Worm (Caenorhabditis elegans) whole organism, L2 larva: ENCODE measurements around the gene C29F7.2.
A peak's percentile ranks its signal among the peaks of the same experiment; 100 is the strongest.

Experiments used
- C34F6.9 ChIP-seq: fragments of 150-350 bp; optimal IDR thresholded peaks from 2 replicates; lab custom pipeline; 2014; ENCODE audit warnings: missing biosample characterization, missing genetic modification characterization
- F13H6.1 ChIP-seq: sonication (generic microtip); optimal IDR thresholded peaks from 2 replicates; lab custom pipeline; 2016; ENCODE audit warnings: missing genetic modification characterization, missing compliant biosample characterization
- ZK546.5 ChIP-seq: sonication (generic microtip); optimal IDR thresholded peaks from 2 replicates; lab custom pipeline; 2017; ENCODE audit warnings: missing biosample characterization, missing genetic modification characterization
- alr-1 ChIP-seq: fragments of 150-350 bp; optimal IDR thresholded peaks from 2 replicates; lab custom pipeline; 2014; ENCODE audit warnings: missing biosample characterization, missing genetic modification characterization
- blmp-1 ChIP-seq: sonication (generic microtip); optimal IDR thresholded peaks from 2 replicates; lab custom pipeline; 2017; ENCODE audit warnings: missing genetic modification characterization, mild to moderate bottlenecking, missing compliant biosample characterization, antibody characterized with exemption, moderate library complexity; ENCODE audit not compliant: insufficient read depth
- ceh-16 ChIP-seq: fragments of 150-350 bp; optimal IDR thresholded peaks from 2 replicates; lab custom pipeline; 2014; ENCODE audit warnings: missing biosample characterization, missing genetic modification characterization
- ceh-82 ChIP-seq: fragments of 150-350 bp; optimal IDR thresholded peaks from 2 replicates; lab custom pipeline; 2014; ENCODE audit warnings: missing biosample characterization, missing genetic modification characterization
- crh-2 ChIP-seq: sonication (generic microtip); optimal IDR thresholded peaks from 2 replicates; lab custom pipeline; 2017; ENCODE audit warnings: missing biosample characterization, missing genetic modification characterization
- dmd-4 ChIP-seq: sonication (generic microtip); optimal IDR thresholded peaks from 2 replicates; lab custom pipeline; 2017; ENCODE audit warnings: missing biosample characterization, missing genetic modification characterization
- egl-27 ChIP-seq: sonication (generic microtip); optimal IDR thresholded peaks from 3 replicates; lab custom pipeline; 2017; ENCODE audit warnings: missing biosample characterization, missing genetic modification reagents, missing genetic modification characterization
- fos-1 ChIP-seq: fragments of 150-350 bp; optimal IDR thresholded peaks from 2 replicates; lab custom pipeline; 2014; ENCODE audit warnings: missing biosample characterization, missing genetic modification characterization
- gmeb-1 ChIP-seq: fragments of 150-350 bp; optimal IDR thresholded peaks from 2 replicates; lab custom pipeline; 2014; ENCODE audit warnings: missing biosample characterization, missing genetic modification characterization
- lin-11 ChIP-seq: fragments of 150-350 bp; sonication (generic microtip); optimal IDR thresholded peaks from 2 replicates; lab custom pipeline; 2014; ENCODE audit warnings: missing biosample characterization, missing genetic modification characterization, inconsistent platforms, mixed read lengths
- lin-39 ChIP-seq: fragments of 150-350 bp; optimal IDR thresholded peaks from 2 replicates; lab custom pipeline; 2014; ENCODE audit warnings: missing biosample characterization, missing genetic modification reagents, missing genetic modification characterization
- lsy-2 ChIP-seq, 2 experiments: fragments of 150-350 bp in 1 of 2; sonication (generic microtip) in 1 of 2; optimal IDR thresholded peaks; 2 replicates each; lab custom pipeline; 2014 to 2017; ENCODE audit warnings: missing biosample characterization in 2 of 2, missing genetic modification characterization in 2 of 2
- mab-5 ChIP-seq: fragments of 150-350 bp; optimal IDR thresholded peaks from 2 replicates; lab custom pipeline; 2014; ENCODE audit warnings: missing biosample characterization, missing genetic modification characterization
- mbf-1 ChIP-seq: sonication (generic microtip); optimal IDR thresholded peaks from 2 replicates; lab custom pipeline; 2017; ENCODE audit warnings: missing biosample characterization, missing genetic modification characterization
- nhr-12 ChIP-seq: fragments of 150-350 bp; optimal IDR thresholded peaks from 2 replicates; lab custom pipeline; 2014; ENCODE audit warnings: missing biosample characterization, missing genetic modification characterization
- nhr-129 ChIP-seq: fragments of 150-350 bp; optimal IDR thresholded peaks from 2 replicates; lab custom pipeline; 2014; ENCODE audit warnings: missing biosample characterization, missing genetic modification characterization
- nhr-21 ChIP-seq: fragments of 150-350 bp; optimal IDR thresholded peaks from 2 replicates; lab custom pipeline; 2014; ENCODE audit warnings: missing biosample characterization, missing genetic modification characterization
- nhr-25 ChIP-seq: fragments of 150-350 bp; sonication (generic microtip); optimal IDR thresholded peaks from 3 replicates; lab custom pipeline; 2014; ENCODE audit warnings: missing biosample characterization, missing genetic modification characterization
- nhr-77 ChIP-seq: fragments of 150-350 bp; optimal IDR thresholded peaks from 2 replicates; lab custom pipeline; 2014; ENCODE audit warnings: missing biosample characterization, missing genetic modification characterization
- skn-1 ChIP-seq: sonication (generic microtip); optimal IDR thresholded peaks from 2 replicates; lab custom pipeline; 2017; ENCODE audit warnings: missing biosample characterization, missing genetic modification characterization
- sma-3 ChIP-seq: sonication (generic microtip); optimal IDR thresholded peaks from 2 replicates; lab custom pipeline; 2016; ENCODE audit warnings: missing genetic modification reagents, missing genetic modification characterization, missing compliant biosample characterization
- sma-9 ChIP-seq, 2 experiments: fragments of 150-350 bp in 1 of 2; sonication (generic microtip) in 1 of 2; optimal IDR thresholded peaks; 2 replicates each; lab custom pipeline; 2014 to 2016; ENCODE audit warnings: missing genetic modification characterization in 2 of 2, mild to moderate bottlenecking in 1 of 2, missing biosample characterization in 1 of 2, missing compliant biosample characterization in 1 of 2, missing genetic modification reagents in 1 of 2, moderate library complexity in 1 of 2
- unc-39 ChIP-seq: fragments of 150-350 bp; optimal IDR thresholded peaks from 2 replicates; lab custom pipeline; 2014; ENCODE audit warnings: missing biosample characterization, missing genetic modification characterization
- ztf-1 ChIP-seq: fragments of 200-800 bp; sonication (Bioruptor generic); conservative IDR thresholded peaks from 2 replicates; pipeline ENCODE4 v1.3.6; 2022; ENCODE audit warnings: missing genetic modification characterization, missing compliant biosample characterization
- ztf-4 ChIP-seq: fragments of 150-350 bp; optimal IDR thresholded peaks from 2 replicates; lab custom pipeline; 2014; ENCODE audit warnings: missing biosample characterization, missing genetic modification characterization

Gene C29F7.2

DNA sequence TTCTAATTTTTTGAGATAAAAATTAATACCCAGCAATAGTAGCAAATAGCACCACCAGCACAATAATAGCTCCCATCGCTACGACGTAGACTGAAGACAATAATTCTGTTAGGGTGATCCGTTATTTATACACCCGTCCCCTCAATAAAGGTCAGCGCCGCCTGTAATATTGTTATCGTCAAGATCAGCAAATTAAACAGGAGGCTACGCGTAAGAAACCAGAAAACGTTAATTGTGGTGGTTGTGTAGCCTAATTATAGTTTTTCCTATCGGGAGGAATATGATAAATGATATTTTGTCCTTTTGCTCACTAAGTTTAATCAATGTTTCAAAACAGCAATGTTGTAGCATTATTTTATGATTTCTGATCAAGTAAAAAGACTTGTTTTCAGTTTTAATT, 6.3 kb upstream of the C29F7.2 start, which contains the start of the genes cyp-13B1 and C29F7.1:
cyp-13B1 (minus strand) TSS at position 101 of the 400 bp plus-strand sequence.
C29F7.1 (plus strand) TSS at position 394 of the 400 bp plus-strand sequence.
- TF ChIP-seq crh-2 (peak; percentile 5), sma-9 (GFP tag; optimal IDR thresholded peaks at IDR 0.05; lab: Kevin White, UChicago) (peak; percentile 1), sma-9 (tag; optimal IDR thresholded peaks at IDR 0.05; lab: Kevin White, UChicago) (no peak), ZK546.5 (tag; lab: Kevin White, UChicago) (no peak)

DNA sequence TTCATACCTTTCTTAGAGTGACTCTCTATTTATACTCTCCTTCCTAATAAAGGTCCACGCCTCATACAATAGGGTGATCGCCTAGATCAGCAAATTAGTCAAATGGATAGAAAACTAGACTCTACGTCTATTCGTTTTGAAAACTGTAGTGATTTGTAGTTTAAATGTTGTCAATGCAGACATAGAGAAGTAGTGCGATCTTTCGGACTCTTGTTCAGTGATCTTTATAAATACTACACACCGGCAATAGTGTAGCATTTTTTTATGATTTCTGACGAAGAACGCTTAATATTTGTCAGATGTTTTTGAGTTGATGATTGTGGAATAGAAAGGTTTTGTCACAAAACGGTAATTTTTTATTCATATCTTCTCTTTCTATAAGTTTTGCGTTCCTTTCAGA, 4.6 kb upstream of the C29F7.2 start:
- TF ChIP-seq dmd-4 (tag; lab: Kevin White, UChicago) (no peak), sma-9 (GFP tag; optimal IDR thresholded peaks at IDR 0.05; lab: Kevin White, UChicago) (peak; percentile 10), sma-9 (tag; optimal IDR thresholded peaks at IDR 0.05; lab: Kevin White, UChicago) (no peak)

DNA sequence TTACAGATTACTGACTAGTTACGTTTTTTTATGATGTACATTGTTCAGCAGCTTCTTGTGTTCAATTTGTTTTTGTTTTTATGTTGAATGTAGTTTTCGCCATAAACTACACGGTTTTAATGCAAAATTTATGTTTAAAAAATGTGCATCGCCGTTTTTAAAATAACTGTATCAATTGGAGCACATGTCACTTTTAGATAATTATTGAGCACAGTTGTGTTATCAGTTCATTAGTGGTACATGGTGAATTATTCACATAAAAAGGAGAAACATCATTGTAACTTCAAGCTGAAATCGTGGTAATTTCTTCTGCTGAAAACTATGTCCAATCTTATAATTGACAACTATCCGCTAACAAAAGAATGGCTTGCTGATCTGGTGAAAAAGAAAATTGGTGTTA, 3.6 kb upstream of the C29F7.2 start:
- TF ChIP-seq nhr-77 (no peak), ceh-16 (tag; lab: Kevin White, UChicago) (no peak), fos-1 (tag; lab: Kevin White, UChicago) (peak; percentile 55), alr-1 (no peak), crh-2 (peak; percentile 0)

ce11 chrX:13414974-13415373, 904 bp upstream of the C29F7.2 start:
- TF ChIP-seq lin-11 (peak; percentile 1), gmeb-1 (tag; lab: Kevin White, UChicago) (peak; percentile 9), sma-9 (GFP tag; optimal IDR thresholded peaks at IDR 0.05; lab: Kevin White, UChicago) (peak; percentile 63), sma-9 (tag; optimal IDR thresholded peaks at IDR 0.05; lab: Kevin White, UChicago) (no peak), nhr-12 (tag; lab: Kevin White, UChicago) (no peak), nhr-21 (tag; lab: Kevin White, UChicago) (peak; percentile 31), mbf-1 (no peak), sma-3 (GFP tag; lab: Kevin White, UChicago) (peak; percentile 30), crh-2 (peak; percentile 24), lsy-2 (tag; optimal IDR thresholded peaks at IDR 0.05; lab: Kevin White, UChicago) (peak in 1 of 2 experiments; percentile 1), C34F6.9 (tag; lab: Kevin White, UChicago) (peak; percentile 7), unc-39 (no peak), F13H6.1 (tag; lab: Kevin White, UChicago) (peak; percentile 11), ceh-82 (tag; lab: Kevin White, UChicago) (no peak), nhr-77 (no peak), fos-1 (tag; lab: Kevin White, UChicago) (peak; percentile 11)

- TF ChIP-seq C34F6.9 (tag; lab: Kevin White, UChicago) = no peak
Measured at ce11 chrX:13417479-13417878, 1.6 kb downstream of the C29F7.2 start.

DNA sequence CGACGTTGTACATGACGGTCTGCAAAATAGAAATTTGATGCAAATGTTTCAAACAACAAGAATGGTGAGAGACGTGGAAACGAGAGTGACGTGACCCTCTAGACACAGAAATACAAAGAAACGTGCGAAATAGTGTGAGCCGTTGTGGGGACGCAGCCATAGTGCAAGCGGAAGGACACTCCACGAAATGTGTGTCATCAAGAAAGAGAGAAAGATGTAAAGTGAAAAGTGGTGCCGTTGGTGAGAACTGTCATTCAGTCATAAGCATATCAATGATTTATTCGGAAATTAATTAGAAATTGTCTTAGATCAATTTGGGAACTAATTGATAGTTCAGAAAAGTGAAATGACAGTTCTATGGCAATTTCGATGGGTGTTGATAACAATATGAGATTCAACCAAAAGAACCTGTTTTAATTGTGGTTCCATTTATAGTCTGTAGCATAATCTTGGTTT, 4.0 kb downstream of the C29F7.2 start, which contains the start of gene C29F7.3:
C29F7.3 (minus strand) TSS at position 51 of the 456 bp plus-strand sequence.
- TF ChIP-seq fos-1 (tag; lab: Kevin White, UChicago) (peak; percentile 36), crh-2 (peak; percentile 26), nhr-25 (peak; percentile 68), nhr-129 (tag; lab: Kevin White, UChicago) (peak; percentile 55), nhr-77 (no peak), sma-9 (GFP tag; optimal IDR thresholded peaks at IDR 0.05; lab: Kevin White, UChicago) (peak; percentile 68), sma-9 (tag; optimal IDR thresholded peaks at IDR 0.05; lab: Kevin White, UChicago) (no peak), F13H6.1 (tag; lab: Kevin White, UChicago) (peak; percentile 23), nhr-12 (tag; lab: Kevin White, UChicago) (no peak), ceh-82 (tag; lab: Kevin White, UChicago) (no peak), blmp-1 (tag; lab: Kevin White, UChicago) (peak; percentile 87), sma-3 (GFP tag; lab: Kevin White, UChicago) (peak; percentile 43), mab-5 (tag; lab: Kevin White, UChicago) (no peak), C34F6.9 (tag; lab: Kevin White, UChicago) (peak; percentile 19)

DNA sequence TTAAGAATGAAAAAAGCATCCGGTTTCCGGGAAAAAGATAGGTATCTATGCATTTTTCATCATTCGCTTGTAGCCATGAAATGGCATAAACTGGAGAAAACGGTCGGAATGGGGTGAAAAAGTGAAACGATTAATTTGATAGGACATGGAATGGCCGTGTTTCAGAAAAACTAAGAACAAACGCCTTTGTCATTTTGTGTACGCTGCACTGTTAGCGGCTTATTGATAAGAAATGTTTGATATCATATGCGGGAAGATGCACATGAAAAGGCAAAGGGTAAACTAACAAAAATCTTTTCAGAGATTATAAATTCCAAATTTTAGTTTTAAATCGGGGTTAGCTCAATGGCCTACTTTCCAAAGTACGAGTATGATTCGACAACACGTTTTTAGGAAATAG, 5.2 kb downstream of the C29F7.2 start:
- TF ChIP-seq alr-1 (no peak), fos-1 (tag; lab: Kevin White, UChicago) (peak; percentile 77), sma-9 (GFP tag; optimal IDR thresholded peaks at IDR 0.05; lab: Kevin White, UChicago) (peak; percentile 14), sma-9 (tag; optimal IDR thresholded peaks at IDR 0.05; lab: Kevin White, UChicago) (no peak)

- TF ChIP-seq lin-11 (no peak), lsy-2 (tag; optimal IDR thresholded peaks at IDR 0.05; lab: Kevin White, UChicago) (no peak), F13H6.1 (tag; lab: Kevin White, UChicago) (no peak), lin-39 (tag; lab: Kevin White, UChicago) (no peak), ztf-4 (tag; lab: Kevin White, UChicago) (no peak), egl-27 (tag; lab: Kevin White, UChicago) (no peak), gmeb-1 (tag; lab: Kevin White, UChicago) (no peak), ztf-1 (GFP tag; lab: Robert Waterston, UW) (no peak), skn-1 (tag; lab: Kevin White, UChicago) (no peak), nhr-77 (no peak), sma-9 (GFP tag; optimal IDR thresholded peaks at IDR 0.05; lab: Kevin White, UChicago) (no peak), sma-9 (tag; optimal IDR thresholded peaks at IDR 0.05; lab: Kevin White, UChicago) (no peak)
Measured at ce11 chrX:13423340-13423739, 7.5 kb downstream of the C29F7.2 start, which contains the start of gene fkh-3. Gene fkh-3 (minus strand): TSS chrX:13423440.
